In genomic region chr3L:20539116-20539990, dm6 we compare ENCODE assay signal across 4 fruit fly cellular contexts.
TF ChIP-seq lines count a peak whose summit lies in the region.

No protein-coding gene starts in this region.

- no peak for TF ChIP-seq CTCF in whole organism, embryonic (GFP tag; optimal IDR thresholded peaks at IDR 0.05; lab: Kevin White, UChicago)

TF ChIP-seq in whole organism, adult, 20 proteins besides CTCF, POLR2A, EP300 and RAD21:
- TF ChIP-seq CG7101 (tag; optimal IDR thresholded peaks at IDR 0.05; lab: Kevin White, UChicago) (no peak), CG33017 (tag; optimal IDR thresholded peaks at IDR 0.05; lab: Kevin White, UChicago) (no peak), cnc (optimal IDR thresholded peaks at IDR 0.05; lab: Kevin White, UChicago) (no peak), Clk (GFP tag; optimal IDR thresholded peaks at IDR 0.05; lab: Kevin White, UChicago) (no peak), kay (GFP tag; lab: Kevin White, UChicago; ENCODE audit: borderline replicate concordance) (peak; percentile 72), CG5204 (GFP tag; optimal IDR thresholded peaks at IDR 0.05; lab: Kevin White, UChicago) (no peak), cic (GFP tag; optimal IDR thresholded peaks at IDR 0.05; lab: Kevin White, UChicago) (peak; percentile 28), pad (GFP tag; optimal IDR thresholded peaks at IDR 0.05; lab: Kevin White, UChicago) (no peak), toe (GFP tag; optimal IDR thresholded peaks at IDR 0.05; lab: Kevin White, UChicago) (no peak), CG14711 (tag; optimal IDR thresholded peaks at IDR 0.05; lab: Kevin White, UChicago) (no peak), CG11617 (GFP tag; optimal IDR thresholded peaks at IDR 0.05; lab: Kevin White, UChicago) (no peak), ovo (GFP tag; optimal IDR thresholded peaks at IDR 0.05; lab: Kevin White, UChicago) (no peak), bab1 (GFP tag; optimal IDR thresholded peaks at IDR 0.05; lab: Kevin White, UChicago) (no peak), Crg-1 (GFP tag; optimal IDR thresholded peaks at IDR 0.05; lab: Kevin White, UChicago) (no peak), tj (GFP tag; optimal IDR thresholded peaks at IDR 0.05; lab: Kevin White, UChicago) (peak; percentile 98), CG1620 (GFP tag; optimal IDR thresholded peaks at IDR 0.05; lab: Kevin White, UChicago) (no peak), CG7045 (GFP tag; optimal IDR thresholded peaks at IDR 0.05; lab: Kevin White, UChicago) (no peak), CG12768 (GFP tag; optimal IDR thresholded peaks at IDR 0.05; lab: Kevin White, UChicago) (no peak), Mnt (GFP tag; optimal IDR thresholded peaks at IDR 0.05; lab: Kevin White, UChicago) (peak; percentile 4), Hr96 (GFP tag; optimal IDR thresholded peaks at IDR 0.05; lab: Kevin White, UChicago) (no peak)

TF ChIP-seq in whole organism, embryonic, 481 proteins besides CTCF, POLR2A, EP300 and RAD21 (continues in another document):
- no peak for TF ChIP-seq so (GFP tag; IDR thresholded peaks at IDR 0.05; lab: Robert Waterston, UW)
- TF ChIP-seq Six4 (GFP tag; optimal IDR thresholded peaks at IDR 0.05; lab: Kevin White, UChicago): no peak
- no peak for TF ChIP-seq Bteb2 (GFP tag; optimal IDR thresholded peaks at IDR 0.05; lab: Kevin White, UChicago)
- no peak for TF ChIP-seq jing (GFP tag; optimal IDR thresholded peaks at IDR 0.05; lab: Kevin White, UChicago)
- TF ChIP-seq yki (optimal IDR thresholded peaks at IDR 0.05; lab: Kevin White, UChicago): no peak
- no peak for TF ChIP-seq CG14667 (GFP tag; IDR thresholded peaks at IDR 0.05; lab: Robert Waterston, UW)
- no peak for TF ChIP-seq Lhr (GFP tag; optimal IDR thresholded peaks at IDR 0.05; lab: Kevin White, UChicago)
- no peak for TF ChIP-seq nom (GFP tag; optimal IDR thresholded peaks at IDR 0.05; lab: Kevin White, UChicago)
- no peak for TF ChIP-seq CG6683 (GFP tag; optimal IDR thresholded peaks at IDR 0.05; lab: Kevin White, UChicago)
- TF ChIP-seq klu (GFP tag; IDR thresholded peaks at IDR 0.05; lab: Robert Waterston, UW): no peak
- TF ChIP-seq CG10147 (GFP tag; optimal IDR thresholded peaks at IDR 0.05; lab: Kevin White, UChicago): no peak
- peak; percentile 1 for TF ChIP-seq CG17385 (GFP tag; optimal IDR thresholded peaks at IDR 0.05; lab: Kevin White, UChicago)
- no peak for TF ChIP-seq CG14860 (GFP tag; IDR thresholded peaks at IDR 0.05; lab: Robert Waterston, UW; ENCODE audit: partially characterized antibody)
- no peak for TF ChIP-seq Taf1 (GFP tag; IDR thresholded peaks at IDR 0.05; lab: Robert Waterston, UW)
- TF ChIP-seq CG10267 (tag; optimal IDR thresholded peaks at IDR 0.05; lab: Kevin White, UChicago): no peak
- no peak for TF ChIP-seq CG9932 (GFP tag; IDR thresholded peaks at IDR 0.05; lab: Robert Waterston, UW)
- peak; percentile 74 for TF ChIP-seq Med (GFP tag; lab: Kevin White, UChicago)
- peak; percentile 27 for TF ChIP-seq CG34376 (GFP tag; optimal IDR thresholded peaks at IDR 0.05; lab: Kevin White, UChicago)
- TF ChIP-seq grn (GFP tag; optimal IDR thresholded peaks at IDR 0.05; lab: Kevin White, UChicago): peak; percentile 88
- no peak for TF ChIP-seq CG12071 (GFP tag; optimal IDR thresholded peaks at IDR 0.05; lab: Kevin White, UChicago)
- TF ChIP-seq twi (tag; optimal IDR thresholded peaks at IDR 0.05; lab: Kevin White, UChicago): no peak
- TF ChIP-seq pum (GFP tag; optimal IDR thresholded peaks at IDR 0.05; lab: Kevin White, UChicago): no peak
- no peak for TF ChIP-seq CG7357 (GFP tag; IDR thresholded peaks at IDR 0.05; lab: Robert Waterston, UW)
- TF ChIP-seq CG3726 (GFP tag; IDR thresholded peaks at IDR 0.05; lab: Robert Waterston, UW): no peak
- TF ChIP-seq schlank (tag; optimal IDR thresholded peaks at IDR 0.05; lab: Kevin White, UChicago): no peak
- TF ChIP-seq aop (GFP tag; IDR thresholded peaks at IDR 0.05; lab: Robert Waterston, UW): no peak
- peak; percentile 80 for TF ChIP-seq Ets65A (GFP tag; lab: Kevin White, UChicago)

TF ChIP-seq in whole organism, prepupa, 60 proteins besides CTCF, POLR2A, EP300 and RAD21:
- TF ChIP-seq esn (GFP tag; optimal IDR thresholded peaks at IDR 0.05; lab: Kevin White, UChicago) (peak; percentile 4), Eip93F (GFP tag; optimal IDR thresholded peaks at IDR 0.05; lab: Kevin White, UChicago) (peak; percentile 41), vri (GFP tag; optimal IDR thresholded peaks at IDR 0.05; lab: Kevin White, UChicago) (peak; percentile 100), Sox102F (GFP tag; optimal IDR thresholded peaks at IDR 0.05; lab: Kevin White, UChicago) (no peak)

TF ChIP-seq in whole organism, wandering third instar larva, 38 proteins besides CTCF, POLR2A, EP300 and RAD21:
- TF ChIP-seq ey (GFP tag; optimal IDR thresholded peaks at IDR 0.05; lab: Kevin White, UChicago): peak; percentile 2
- TF ChIP-seq Rel (GFP tag; optimal IDR thresholded peaks at IDR 0.05; lab: Kevin White, UChicago): no peak
- TF ChIP-seq Rel (tag; optimal IDR thresholded peaks at IDR 0.05; lab: Kevin White, UChicago): no peak
- peak; percentile 1 for TF ChIP-seq h (GFP tag; optimal IDR thresholded peaks at IDR 0.05; lab: Kevin White, UChicago)
TF ChIP-seq in whole organism, wandering third instar larva: peak in this region for 2.
